Fruit fly (Drosophila melanogaster) whole organism, adult: ENCODE measurements around the gene Kul.

Experiments used
- Hr96 ChIP-seq: fragments of 200-800 bp; sonication (Bioruptor generic); optimal IDR thresholded peaks from 2 replicates; lab custom pipeline; 2016; ENCODE audit warnings: missing biosample characterization, missing genetic modification characterization
- cic ChIP-seq: fragments of 200-800 bp; sonication (Bioruptor generic); optimal IDR thresholded peaks from 2 replicates; lab custom pipeline; 2017; ENCODE audit warnings: missing biosample characterization, mild to moderate bottlenecking, missing genetic modification characterization, moderate library complexity
- kay ChIP-seq: fragments of 200-800 bp; sonication (Bioruptor generic); peaks from one replicate; lab custom pipeline; 2016; ENCODE audit warnings: missing biosample characterization, missing genetic modification characterization, borderline replicate concordance
- tj ChIP-seq: fragments of 200-800 bp; sonication (Bioruptor generic); optimal IDR thresholded peaks from 3 replicates; lab custom pipeline; 2017; ENCODE audit warnings: missing biosample characterization, mild to moderate bottlenecking, missing genetic modification characterization, moderate library complexity

DNA sequence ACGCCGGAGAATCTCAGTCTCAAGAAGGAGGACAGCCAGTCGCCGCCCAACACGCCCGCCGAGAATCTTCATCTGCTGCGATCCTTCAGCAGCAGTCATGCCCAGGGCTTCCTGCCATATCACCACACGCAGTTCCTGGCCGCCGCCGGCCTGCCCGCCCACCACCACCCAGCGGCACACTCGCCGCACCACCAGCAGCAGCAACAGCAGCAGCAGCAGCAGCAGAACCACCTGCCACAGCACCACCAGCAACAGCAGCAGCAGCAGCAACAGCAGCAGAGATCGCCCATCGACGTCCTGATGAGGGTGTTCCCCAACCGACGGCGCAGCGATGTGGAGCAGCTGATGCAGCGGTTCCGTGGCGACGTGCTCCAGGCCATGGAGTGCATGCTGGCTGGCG, 29.9 kb upstream of the Kul start:
- TF ChIP-seq Hr96 (GFP tag; lab: Kevin White, UChicago) = no peak
- TF ChIP-seq cic (GFP tag; lab: Kevin White, UChicago) = no peak
- no peak for TF ChIP-seq kay (GFP tag; lab: Kevin White, UChicago)
- TF ChIP-seq tj (GFP tag; lab: Kevin White, UChicago) = no peak
